Worm (Caenorhabditis elegans): ENCODE results near the gene irg-5.

- TF ChIP-seq dao-5 (tag; optimal IDR thresholded peaks at IDR 0.05) = no peak
- TF ChIP-seq him-1 (tag; optimal IDR thresholded peaks at IDR 0.05) = no peak
- TF ChIP-seq W03F9.2 (tag; optimal IDR thresholded peaks at IDR 0.05) = no peak
These were observed 15.2 kb upstream of the irg-5 start, which contains the start of gene F20G2.1 for ce11 chrV:13753481-13753880.
